Worm (Caenorhabditis elegans) whole organism, young adult: ENCODE results near the gene F52B11.5.
A peak's percentile ranks its signal among the peaks of the same experiment; 100 is the strongest.

Experiments used
- C17E4.6 ChIP-seq: fragments of 200-800 bp; sonication (Bioruptor generic); IDR thresholded peaks from 2 replicates; pipeline ENCODE4 v1.3.6; 2022; ENCODE audit warnings: missing genetic modification reagents, missing genetic modification characterization, missing compliant biosample characterization
- D2030.7 ChIP-seq: fragments of 200-800 bp; sonication (Bioruptor generic); IDR thresholded peaks from 2 replicates; pipeline ENCODE4 v1.3.6; 2022; ENCODE audit warnings: missing genetic modification reagents, missing genetic modification characterization, missing compliant biosample characterization
- F10E7.11 ChIP-seq: sonication (generic microtip); optimal IDR thresholded peaks from 2 replicates; lab custom pipeline; 2017; ENCODE audit warnings: mild to moderate bottlenecking, missing genetic modification characterization, moderate library complexity, missing compliant biosample characterization
- F22D6.2 ChIP-seq: sonication (generic microtip); optimal IDR thresholded peaks from 2 replicates; lab custom pipeline; 2016; ENCODE audit warnings: mild to moderate bottlenecking, missing genetic modification characterization, missing compliant biosample characterization
- F55B11.4 ChIP-seq: sonication (generic microtip); optimal IDR thresholded peaks from 2 replicates; lab custom pipeline; 2016; ENCODE audit warnings: missing compliant biosample characterization, missing genetic modification characterization, borderline replicate concordance; ENCODE audit not compliant: insufficient read depth
- T26A5.8 ChIP-seq: sonication (generic microtip); optimal IDR thresholded peaks from 2 replicates; lab custom pipeline; 2016; ENCODE audit warnings: missing genetic modification characterization, missing compliant biosample characterization
- Y56A3A.18 ChIP-seq: fragments of 200-800 bp; sonication (Bioruptor generic); IDR thresholded peaks from 2 replicates; pipeline ENCODE4 v1.3.6; 2022; ENCODE audit warnings: missing genetic modification reagents, missing genetic modification characterization, missing compliant biosample characterization
- ZK185.1 ChIP-seq: sonication (generic microtip); optimal IDR thresholded peaks from 2 replicates; lab custom pipeline; 2016; ENCODE audit warnings: mild to moderate bottlenecking, missing genetic modification characterization, missing compliant biosample characterization; ENCODE audit not compliant: poor library complexity, severe bottlenecking
- akir-1 ChIP-seq: fragments of 200-800 bp; sonication (Bioruptor generic); optimal IDR thresholded peaks from 2 replicates; lab custom pipeline; 2018; ENCODE audit warnings: mild to moderate bottlenecking, missing genetic modification characterization, moderate library complexity, missing compliant biosample characterization
- ama-1 ChIP-seq, 3 experiments: fragments of 150-350 bp in 1 of 3; sonication (generic microtip) in 2 of 3; optimal IDR thresholded peaks; 2 replicates each; lab custom pipeline; 2014 to 2018; ENCODE audit warnings: missing biosample characterization in 2 of 3, missing genetic modification characterization in 2 of 3, missing genetic modification reagents in 2 of 3
- attf-3 ChIP-seq: fragments of 200-800 bp; sonication (Bioruptor generic); conservative IDR thresholded peaks from 2 replicates; pipeline ENCODE4 v1.3.6; 2022; ENCODE audit warnings: missing genetic modification reagents, missing genetic modification characterization, missing compliant biosample characterization
- attf-5 ChIP-seq: fragments of 200-800 bp; sonication (Bioruptor generic); optimal IDR thresholded peaks from 2 replicates; lab custom pipeline; 2018; ENCODE audit warnings: mild to moderate bottlenecking, missing genetic modification characterization, missing compliant biosample characterization
- ccch-3 ChIP-seq: fragments of 200-800 bp; sonication (Bioruptor generic); optimal IDR thresholded peaks from 2 replicates; lab custom pipeline; 2018; ENCODE audit warnings: mild to moderate bottlenecking, missing genetic modification characterization, missing compliant biosample characterization
- ceh-40 ChIP-seq: fragments of 200-800 bp; sonication (Bioruptor generic); IDR thresholded peaks from 2 replicates; pipeline ENCODE4 v1.3.6; 2022; ENCODE audit warnings: missing genetic modification characterization, missing compliant biosample characterization
- ceh-79 ChIP-seq: sonication (generic microtip); optimal IDR thresholded peaks from 2 replicates; lab custom pipeline; 2017; ENCODE audit warnings: mild to moderate bottlenecking, missing genetic modification characterization, missing compliant biosample characterization
- ceh-91 ChIP-seq: fragments of 200-800 bp; sonication (Bioruptor generic); IDR thresholded peaks from 2 replicates; pipeline ENCODE4 v1.3.6; 2022; ENCODE audit warnings: missing genetic modification reagents, missing genetic modification characterization, missing compliant biosample characterization
- chd-7 ChIP-seq: sonication (generic microtip); optimal IDR thresholded peaks from 2 replicates; lab custom pipeline; 2016; ENCODE audit warnings: mild to moderate bottlenecking, missing genetic modification characterization, moderate library complexity, missing compliant biosample characterization
- dox-1 ChIP-seq: fragments of 200-800 bp; sonication (Bioruptor generic); IDR thresholded peaks from 2 replicates; pipeline ENCODE4 v1.3.6; 2022; ENCODE audit warnings: missing genetic modification reagents, missing genetic modification characterization, missing compliant biosample characterization
- egl-44 ChIP-seq: fragments of 200-800 bp; sonication (Bioruptor generic); IDR thresholded peaks from 2 replicates; pipeline ENCODE4 v1.3.6; 2022; ENCODE audit warnings: missing genetic modification reagents, missing genetic modification characterization, missing compliant biosample characterization
- hmg-1.2 ChIP-seq: fragments of 200-800 bp; sonication (Bioruptor generic); IDR thresholded peaks from 2 replicates; pipeline ENCODE4 v1.3.6; 2022; ENCODE audit warnings: missing genetic modification reagents, missing genetic modification characterization, missing compliant biosample characterization
- hmg-20 ChIP-seq: fragments of 200-800 bp; sonication (Bioruptor generic); IDR thresholded peaks from 2 replicates; pipeline ENCODE4 v1.3.6; 2022; ENCODE audit warnings: missing genetic modification reagents, missing genetic modification characterization, missing compliant biosample characterization
- hsf-1 ChIP-seq: fragments of 200-800 bp; sonication (Bioruptor generic); IDR thresholded peaks from 2 replicates; pipeline ENCODE4 v1.3.6; 2022; ENCODE audit warnings: missing genetic modification reagents, missing genetic modification characterization, missing compliant biosample characterization
- lag-1 ChIP-seq: fragments of 200-800 bp; sonication (Bioruptor generic); IDR thresholded peaks from 2 replicates; pipeline ENCODE4 v1.3.6; 2022; ENCODE audit warnings: missing genetic modification reagents, missing genetic modification characterization, missing compliant biosample characterization
- let-526 ChIP-seq: fragments of 200-800 bp; sonication (Bioruptor generic); IDR thresholded peaks from 2 replicates; pipeline ENCODE4 v1.3.6; 2022; ENCODE audit warnings: missing genetic modification reagents, missing genetic modification characterization, missing compliant biosample characterization
- let-607 ChIP-seq, 2 experiments: fragments of 200-800 bp in 1 of 2; sonication (Bioruptor generic) in 1 of 2; sonication (generic microtip) in 1 of 2; optimal IDR thresholded peaks; 2 replicates each; lab custom pipeline; 2016 to 2018; ENCODE audit warnings: mild to moderate bottlenecking in 2 of 2, missing compliant biosample characterization in 2 of 2, missing genetic modification characterization in 2 of 2, moderate library complexity in 2 of 2, missing genotype in 1 of 2
- madf-10 ChIP-seq: sonication (generic microtip); optimal IDR thresholded peaks from 2 replicates; lab custom pipeline; 2016; ENCODE audit warnings: mild to moderate bottlenecking, missing genetic modification characterization, missing compliant biosample characterization
- madf-6 ChIP-seq: fragments of 200-800 bp; sonication (Bioruptor generic); IDR thresholded peaks from 2 replicates; pipeline ENCODE4 v1.3.6; 2022; ENCODE audit warnings: missing genetic modification reagents, missing genetic modification characterization, missing compliant biosample characterization
- mcd-1 ChIP-seq: fragments of 200-800 bp; sonication (Bioruptor generic); IDR thresholded peaks from 2 replicates; pipeline ENCODE4 v1.3.6; 2022; ENCODE audit warnings: missing genetic modification reagents, missing genetic modification characterization, missing compliant biosample characterization
- mel-28 ChIP-seq: sonication (generic microtip); optimal IDR thresholded peaks from 2 replicates; lab custom pipeline; 2016; ENCODE audit warnings: borderline replicate concordance, mild to moderate bottlenecking, missing genetic modification characterization, missing compliant biosample characterization
- nfya-2 ChIP-seq: fragments of 200-800 bp; sonication (Bioruptor generic); IDR thresholded peaks from 2 replicates; pipeline ENCODE4 v1.3.6; 2022; ENCODE audit warnings: missing genetic modification reagents, missing genetic modification characterization, missing compliant biosample characterization
- nfyb-1 ChIP-seq: fragments of 200-800 bp; sonication (Bioruptor generic); IDR thresholded peaks from 2 replicates; pipeline ENCODE4 v1.3.6; 2022; ENCODE audit warnings: missing genetic modification reagents, missing genetic modification characterization, missing compliant biosample characterization
- nhr-27 ChIP-seq: fragments of 200-800 bp; sonication (Bioruptor generic); optimal IDR thresholded peaks from 2 replicates; lab custom pipeline; 2018; ENCODE audit warnings: mild to moderate bottlenecking, missing genetic modification characterization, moderate library complexity, missing compliant biosample characterization
- pbrm-1 ChIP-seq: fragments of 200-800 bp; sonication (Bioruptor generic); IDR thresholded peaks from 2 replicates; pipeline ENCODE4 v1.3.6; 2022; ENCODE audit warnings: missing genetic modification reagents, missing genetic modification characterization, missing compliant biosample characterization
- rcor-1 ChIP-seq: fragments of 200-800 bp; sonication (Bioruptor generic); IDR thresholded peaks from 2 replicates; pipeline ENCODE4 v1.3.6; 2022; ENCODE audit warnings: missing genetic modification reagents, missing genetic modification characterization, missing compliant biosample characterization
- sdz-38 ChIP-seq: sonication (generic microtip); optimal IDR thresholded peaks from 2 replicates; lab custom pipeline; 2016; ENCODE audit warnings: missing genotype, missing genetic modification characterization, missing compliant biosample characterization
- snpc-3.4 ChIP-seq: sonication (generic microtip); optimal IDR thresholded peaks from 2 replicates; lab custom pipeline; 2017; ENCODE audit warnings: missing genetic modification characterization, mild to moderate bottlenecking, missing compliant biosample characterization, antibody characterized with exemption, moderate library complexity, missing genotype, missing genetic modification reagents
- snpc-4 ChIP-seq, 5 experiments: fragments of 150-350 bp in 1 of 5; sonication (generic microtip) in 4 of 5; optimal IDR thresholded peaks; 2 replicates each; lab custom pipeline; 2014 to 2018; ENCODE audit warnings: missing genetic modification characterization in 5 of 5, missing biosample characterization in 3 of 5, antibody characterized with exemption in 2 of 5, mild to moderate bottlenecking in 2 of 5, missing compliant biosample characterization in 2 of 5, missing genotype in 2 of 5, moderate library complexity in 2 of 5, missing genetic modification reagents in 1 of 5
- tbp1 ChIP-seq: fragments of 200-800 bp; sonication (Bioruptor generic); optimal IDR thresholded peaks from 2 replicates; lab custom pipeline; 2018; ENCODE audit warnings: mild to moderate bottlenecking, missing genetic modification characterization, missing compliant biosample characterization
- tbx-9 ChIP-seq: sonication (generic microtip); optimal IDR thresholded peaks from 2 replicates; lab custom pipeline; 2016; ENCODE audit warnings: borderline replicate concordance, missing genetic modification characterization, inconsistent platforms, missing compliant biosample characterization
- tlf-1 ChIP-seq: fragments of 200-800 bp; sonication (Bioruptor generic); optimal IDR thresholded peaks from 2 replicates; lab custom pipeline; 2018; ENCODE audit warnings: mild to moderate bottlenecking, missing genetic modification characterization, missing compliant biosample characterization
- unc-62 ChIP-seq: fragments of 150-350 bp; optimal IDR thresholded peaks from 2 replicates; lab custom pipeline; 2014; ENCODE audit warnings: missing biosample characterization, missing genetic modification reagents, missing genetic modification characterization
- xnd-1 ChIP-seq: sonication (generic microtip); optimal IDR thresholded peaks from 2 replicates; lab custom pipeline; 2016; ENCODE audit warnings: missing genotype, missing genetic modification reagents, missing genetic modification characterization, missing compliant biosample characterization
- ztf-25 ChIP-seq: fragments of 200-800 bp; sonication (Bioruptor generic); IDR thresholded peaks from 2 replicates; pipeline ENCODE4 v1.3.6; 2022; ENCODE audit warnings: missing genetic modification reagents, missing genetic modification characterization, missing compliant biosample characterization
- ztf-26 ChIP-seq: sonication (generic microtip); optimal IDR thresholded peaks from 2 replicates; lab custom pipeline; 2017; ENCODE audit warnings: missing genetic modification characterization, missing compliant biosample characterization
- ztf-28 ChIP-seq: fragments of 200-800 bp; sonication (Bioruptor generic); IDR thresholded peaks from 2 replicates; pipeline ENCODE4 v1.3.6; 2022; ENCODE audit warnings: missing genetic modification reagents, missing genetic modification characterization, missing compliant biosample characterization

Gene F52B11.5

DNA sequence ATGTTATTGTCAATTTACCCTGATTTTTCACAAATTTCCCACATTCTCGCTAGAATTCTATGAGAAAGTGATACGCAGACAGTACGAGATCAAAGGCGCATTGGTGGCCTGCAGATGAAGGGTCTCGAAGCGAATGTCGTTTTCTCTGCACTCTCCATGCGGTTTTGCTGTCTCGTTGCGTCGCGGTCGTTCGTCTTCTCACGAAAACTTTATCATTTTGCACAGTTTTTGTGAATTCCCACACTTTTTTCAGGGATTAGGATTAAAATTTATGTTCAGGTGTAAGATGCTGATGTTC is 32.1 kb downstream of the F52B11.5 start (continued):
- TF ChIP-seq nhr-27 (tag; lab: Kevin White, UChicago) (peak; percentile 12), nfyb-1 (GFP tag; lab: Robert Waterston, UW) (peak; percentile 77; the same call in 1 of the 2 replicates), lag-1 (GFP tag; lab: Robert Waterston, UW) (no peak)
- TF ChIP-seq, all 124 proteins: peak for 54

- TF ChIP-seq mel-28: no peak
- TF ChIP-seq pbrm-1 (GFP tag; lab: Robert Waterston, UW): no peak
- no peak for TF ChIP-seq ccch-3 (GFP tag; lab: Kevin White, UChicago)
- TF ChIP-seq ZK185.1 (tag; lab: Kevin White, UChicago): no peak
- TF ChIP-seq C17E4.6 (GFP tag; lab: Robert Waterston, UW): no peak
- TF ChIP-seq madf-6: peak; percentile 70
- TF ChIP-seq F55B11.4: no peak
- no peak for TF ChIP-seq egl-44 (GFP tag; lab: Robert Waterston, UW)
- no peak for TF ChIP-seq T26A5.8 (tag; lab: Kevin White, UChicago)
- no peak for TF ChIP-seq ama-1 (optimal IDR thresholded peaks at IDR 0.05; lab: Kevin White, UChicago)
- TF ChIP-seq ama-1 (GFP tag; optimal IDR thresholded peaks at IDR 0.05; lab: Kevin White, UChicago): no peak
- no peak for TF ChIP-seq F10E7.11 (tag; lab: Kevin White, UChicago)
- no peak for TF ChIP-seq madf-10 (tag; lab: Kevin White, UChicago)
- TF ChIP-seq let-607 (tag; optimal IDR thresholded peaks at IDR 0.05; lab: Kevin White, UChicago): no peak
- TF ChIP-seq ceh-40 (GFP tag; lab: Robert Waterston, UW): no peak
- no peak for TF ChIP-seq akir-1 (GFP tag; lab: Kevin White, UChicago)
- peak; percentile 57 for TF ChIP-seq snpc-4 (GFP tag; optimal IDR thresholded peaks at IDR 0.05; lab: Kevin White, UChicago)
- TF ChIP-seq snpc-4 (tag; optimal IDR thresholded peaks at IDR 0.05; lab: Kevin White, UChicago): peak in 3 of 4 experiments; percentile 70 to 88 (median 85)
- TF ChIP-seq ztf-28 (GFP tag; lab: Robert Waterston, UW): no peak
- no peak for TF ChIP-seq tlf-1 (GFP tag; lab: Kevin White, UChicago)
- no peak for TF ChIP-seq attf-5 (GFP tag; lab: Kevin White, UChicago)
- TF ChIP-seq ztf-25: no peak
- TF ChIP-seq ztf-26: no peak
- TF ChIP-seq mcd-1 (GFP tag; lab: Robert Waterston, UW): peak; percentile 89
- no peak for TF ChIP-seq nfya-2 (GFP tag; lab: Robert Waterston, UW)
- no peak for TF ChIP-seq dox-1 (GFP tag; lab: Robert Waterston, UW)
- no peak for TF ChIP-seq hsf-1 (GFP tag; lab: Robert Waterston, UW)
- no peak for TF ChIP-seq attf-3 (GFP tag; lab: Robert Waterston, UW)
- TF ChIP-seq xnd-1 (tag; lab: Kevin White, UChicago): no peak
- TF ChIP-seq sdz-38 (tag; lab: Kevin White, UChicago): no peak
- TF ChIP-seq tbx-9 (tag; lab: Kevin White, UChicago): no peak
- no peak for TF ChIP-seq unc-62
- TF ChIP-seq let-526 (GFP tag; lab: Robert Waterston, UW): no peak
- TF ChIP-seq tbp1 (GFP tag; lab: Kevin White, UChicago): no peak
- TF ChIP-seq ceh-91 (GFP tag; lab: Robert Waterston, UW): peak; percentile 43; the same call in 1 of the 2 replicates
- TF ChIP-seq hmg-20 (GFP tag; lab: Robert Waterston, UW): no peak
- TF ChIP-seq hmg-1.2 (GFP tag; lab: Robert Waterston, UW): no peak
- peak; percentile 60 for TF ChIP-seq snpc-3.4 (tag; lab: Kevin White, UChicago)
- no peak for TF ChIP-seq Y56A3A.18 (GFP tag; lab: Robert Waterston, UW)
- TF ChIP-seq F22D6.2: no peak
- no peak for TF ChIP-seq ceh-79 (tag; lab: Kevin White, UChicago)
- no peak for TF ChIP-seq chd-7 (tag; lab: Kevin White, UChicago)
- peak; percentile 22; the same call in 1 of the 2 replicates for TF ChIP-seq D2030.7 (GFP tag; lab: Robert Waterston, UW)
- 0 out of 2 replicates have a peak, but pooled peaks have one; percentile 15 for TF ChIP-seq rcor-1 (GFP tag; lab: Robert Waterston, UW)
Measured at ce11 chrIV:14070185-14070991, 32.6 kb downstream of the F52B11.5 start.
